Fruit fly (Drosophila melanogaster) whole organism, embryonic: ENCODE measurements around the gene gukh.

Source experiments
- Antp ChIP-seq: fragments of 200-800 bp; sonication (Bioruptor generic); optimal IDR thresholded peaks from 3 replicates; lab custom pipeline; 2016; ENCODE audit warnings: missing biosample characterization, missing genetic modification characterization
- Atf6 ChIP-seq: fragments of 200-800 bp; sonication (Bioruptor generic); IDR thresholded peaks from 2 replicates; pipeline ENCODE4 v1.3.6; 2022; ENCODE audit warnings: missing biosample characterization, missing genetic modification characterization
- CG12104 ChIP-seq: fragments of 200-800 bp; sonication (Bioruptor generic); optimal IDR thresholded peaks from 3 replicates; lab custom pipeline; 2016; ENCODE audit warnings: missing biosample characterization, missing genetic modification characterization
- CG12299 ChIP-seq: fragments of 200-800 bp; sonication (Bioruptor generic); optimal IDR thresholded peaks from 2 replicates; lab custom pipeline; 2018; ENCODE audit warnings: missing biosample characterization, mild to moderate bottlenecking, missing genetic modification characterization
- CG1233 ChIP-seq: fragments of 200-800 bp; sonication (Bioruptor generic); optimal IDR thresholded peaks from 4 replicates; lab custom pipeline; 2018; ENCODE audit warnings: missing biosample characterization, mild to moderate bottlenecking, missing genetic modification characterization
- CG13424 ChIP-seq: fragments of 200-800 bp; sonication (Bioruptor generic); optimal IDR thresholded peaks from 2 replicates; lab custom pipeline; 2019; ENCODE audit warnings: missing biosample characterization, mild to moderate bottlenecking, missing genetic modification characterization, moderate library complexity
- CG14710 ChIP-seq: fragments of 200-800 bp; sonication (Bioruptor generic); optimal IDR thresholded peaks from 3 replicates; lab custom pipeline; 2019; ENCODE audit warnings: missing biosample characterization, mild to moderate bottlenecking, missing genetic modification characterization, moderate library complexity
- CG17359 ChIP-seq: fragments of 200-800 bp; sonication (Bioruptor generic); optimal IDR thresholded peaks from 3 replicates; lab custom pipeline; 2018; ENCODE audit warnings: missing biosample characterization, mild to moderate bottlenecking, missing genetic modification characterization, moderate library complexity
- CG17385 ChIP-seq: fragments of 200-800 bp; sonication (Bioruptor generic); optimal IDR thresholded peaks from 3 replicates; lab custom pipeline; 2018; ENCODE audit warnings: missing biosample characterization, mild to moderate bottlenecking, missing genetic modification characterization
- CG17568 ChIP-seq: fragments of 200-800 bp; sonication (Bioruptor generic); optimal IDR thresholded peaks from 2 replicates; lab custom pipeline; 2018; ENCODE audit warnings: missing biosample characterization, mild to moderate bottlenecking, missing genetic modification characterization, moderate library complexity
- CG17802 ChIP-seq: fragments of 200-800 bp; sonication (Bioruptor generic); optimal IDR thresholded peaks from 2 replicates; lab custom pipeline; 2018; ENCODE audit warnings: missing biosample characterization, mild to moderate bottlenecking, missing genetic modification characterization, moderate library complexity
- CG17829 ChIP-seq: fragments of 200-800 bp; optimal IDR thresholded peaks from 2 replicates; lab custom pipeline; 2019; ENCODE audit warnings: missing biosample characterization, mild to moderate bottlenecking, missing genetic modification characterization, moderate library complexity
- CG18476 ChIP-seq: fragments of 200-800 bp; sonication (Bioruptor generic); optimal IDR thresholded peaks from 2 replicates; lab custom pipeline; 2016; ENCODE audit warnings: missing biosample characterization, mild to moderate bottlenecking, missing genetic modification characterization
- CG31365 ChIP-seq: fragments of 200-800 bp; sonication (Bioruptor generic); optimal IDR thresholded peaks from 2 replicates; lab custom pipeline; 2018; ENCODE audit warnings: missing biosample characterization, mild to moderate bottlenecking, missing genetic modification characterization
- CG31441 ChIP-seq: fragments of 200-800 bp; sonication (Bioruptor generic); IDR thresholded peaks from 2 replicates; pipeline ENCODE4 v1.3.6; 2022; ENCODE audit warnings: missing biosample characterization, missing genetic modification characterization
- CG32767 ChIP-seq: fragments of 200-800 bp; sonication (Bioruptor generic); IDR thresholded peaks from 2 replicates; pipeline ENCODE4 v1.3.6; 2022; ENCODE audit warnings: missing biosample characterization, missing genetic modification characterization
- CG4360 ChIP-seq: fragments of 200-800 bp; sonication (Bioruptor generic); IDR thresholded peaks from 2 replicates; pipeline ENCODE4 v1.3.6; 2022; ENCODE audit warnings: missing biosample characterization, missing genetic modification characterization
- CG4617 ChIP-seq: fragments of 200-800 bp; sonication (Bioruptor generic); optimal IDR thresholded peaks from 3 replicates; lab custom pipeline; 2016; ENCODE audit warnings: missing biosample characterization, missing genetic modification characterization, borderline replicate concordance
- CG7556 ChIP-seq: fragments of 200-800 bp; sonication (Bioruptor generic); optimal IDR thresholded peaks from 2 replicates; lab custom pipeline; 2017; ENCODE audit warnings: missing biosample characterization, mild to moderate bottlenecking, missing genetic modification characterization
- CG8388 ChIP-seq: fragments of 200-800 bp; sonication (Bioruptor generic); optimal IDR thresholded peaks from 2 replicates; lab custom pipeline; 2019; ENCODE audit warnings: missing biosample characterization, mild to moderate bottlenecking, missing genetic modification characterization, moderate library complexity
- CG8944 ChIP-seq: fragments of 200-800 bp; sonication (Bioruptor generic); optimal IDR thresholded peaks from 3 replicates; lab custom pipeline; 2016; ENCODE audit warnings: missing biosample characterization, missing genetic modification characterization
- CG9609 ChIP-seq: fragments of 200-800 bp; sonication (Bioruptor generic); optimal IDR thresholded peaks from 3 replicates; lab custom pipeline; 2016; ENCODE audit warnings: missing biosample characterization, missing genetic modification characterization
- CkIIα-i1 ChIP-seq: fragments of 200-800 bp; sonication (Bioruptor generic); IDR thresholded peaks from 2 replicates; pipeline ENCODE4 v1.3.6; 2022; ENCODE audit warnings: missing biosample characterization, missing genetic modification characterization
- D19A ChIP-seq: fragments of 200-800 bp; optimal IDR thresholded peaks from 3 replicates; lab custom pipeline; 2019; ENCODE audit warnings: missing biosample characterization, mild to moderate bottlenecking, missing genetic modification characterization, moderate library complexity
- Drgx ChIP-seq: fragments of 200-800 bp; sonication (Bioruptor generic); IDR thresholded peaks from 2 replicates; pipeline ENCODE4 v1.3.6; 2022; ENCODE audit warnings: missing biosample characterization, missing genetic modification characterization
- Eip74EF ChIP-seq, 2 experiments: fragments of 200-800 bp in 1 of 2; fragments of >200 bp in 1 of 2; sonication (Bioruptor generic) in 1 of 2; optimal IDR thresholded peaks; 2 replicates each; lab custom pipeline; 2017 to 2019; ENCODE audit warnings: missing biosample characterization in 2 of 2, missing genetic modification characterization in 2 of 2, mild to moderate bottlenecking in 1 of 2, moderate library complexity in 1 of 2
- Elba2 ChIP-seq: fragments of 200-800 bp; sonication (Bioruptor generic); optimal IDR thresholded peaks from 3 replicates; lab custom pipeline; 2016; ENCODE audit warnings: missing biosample characterization, missing genetic modification characterization
- Ets65A ChIP-seq: fragments of 200-800 bp; sonication (Bioruptor generic); peaks from one replicate; lab custom pipeline; 2016; ENCODE audit warnings: missing biosample characterization, missing genetic modification characterization
- Kr ChIP-seq: fragments of 200-800 bp; sonication (Bioruptor generic); optimal IDR thresholded peaks from 2 replicates; lab custom pipeline; 2017; ENCODE audit warnings: missing biosample characterization, mild to moderate bottlenecking, missing genetic modification characterization
- Max ChIP-seq: fragments of 200-800 bp; sonication (Bioruptor generic); optimal IDR thresholded peaks from 2 replicates; lab custom pipeline; 2016; ENCODE audit warnings: missing biosample characterization, mild to moderate bottlenecking, missing genetic modification characterization
- Mes4 ChIP-seq: fragments of 200-800 bp; sonication (Bioruptor generic); optimal IDR thresholded peaks from 2 replicates; lab custom pipeline; 2016; ENCODE audit warnings: missing biosample characterization, missing genetic modification characterization
- Neu2 ChIP-seq: fragments of 200-800 bp; sonication (Bioruptor generic); optimal IDR thresholded peaks from 3 replicates; lab custom pipeline; 2016; ENCODE audit warnings: missing biosample characterization, missing genetic modification characterization, borderline replicate concordance
- NfI ChIP-seq: fragments of 200-800 bp; sonication (Bioruptor generic); optimal IDR thresholded peaks from 3 replicates; lab custom pipeline; 2018; ENCODE audit warnings: missing biosample characterization, mild to moderate bottlenecking, missing genetic modification characterization, moderate library complexity
- PHDP ChIP-seq: fragments of 200-800 bp; sonication (Bioruptor generic); optimal IDR thresholded peaks from 3 replicates; lab custom pipeline; 2018; ENCODE audit warnings: missing biosample characterization, mild to moderate bottlenecking, missing genetic modification characterization, moderate library complexity
- crol ChIP-seq: fragments of 200-800 bp; sonication (Bioruptor generic); IDR thresholded peaks from 2 replicates; pipeline ENCODE4 v1.3.6; 2022; ENCODE audit warnings: missing biosample characterization, missing genetic modification characterization
- disco-r ChIP-seq: fragments of 200-800 bp; sonication (Bioruptor generic); optimal IDR thresholded peaks from 2 replicates; lab custom pipeline; 2016; ENCODE audit warnings: missing biosample characterization, missing genetic modification characterization
- ems ChIP-seq: fragments of 200-800 bp; sonication (Bioruptor generic); optimal IDR thresholded peaks from 3 replicates; lab custom pipeline; 2016; ENCODE audit warnings: missing biosample characterization, missing genetic modification characterization
- eve ChIP-seq, 2 experiments: fragments of >200 bp; optimal IDR thresholded peaks; 2 replicates each; lab custom pipeline; 2017; ENCODE audit warnings: missing biosample characterization in 2 of 2, missing genetic modification characterization in 2 of 2
- fd102C ChIP-seq: fragments of 200-800 bp; sonication (Bioruptor generic); optimal IDR thresholded peaks from 2 replicates; lab custom pipeline; 2018; ENCODE audit warnings: missing biosample characterization, mild to moderate bottlenecking, missing genetic modification characterization, moderate library complexity
- gem ChIP-seq: fragments of 200-800 bp; sonication (Bioruptor generic); optimal IDR thresholded peaks from 2 replicates; lab custom pipeline; 2019; ENCODE audit warnings: missing biosample characterization, mild to moderate bottlenecking, missing genetic modification characterization, moderate library complexity
- gfzf ChIP-seq: fragments of 200-800 bp; sonication (Bioruptor generic); optimal IDR thresholded peaks from 2 replicates; lab custom pipeline; 2016; ENCODE audit warnings: missing biosample characterization, mild to moderate bottlenecking, missing genetic modification characterization, moderate library complexity
- org-1 ChIP-seq: fragments of 200-800 bp; sonication (Bioruptor generic); optimal IDR thresholded peaks from 2 replicates; lab custom pipeline; 2017; ENCODE audit warnings: missing biosample characterization, missing genetic modification characterization
- repo ChIP-seq: fragments of 200-800 bp; sonication (Bioruptor generic); optimal IDR thresholded peaks from 2 replicates; lab custom pipeline; 2016; ENCODE audit warnings: missing biosample characterization, missing genetic modification characterization
- scrt ChIP-seq: fragments of 200-800 bp; sonication (Bioruptor generic); optimal IDR thresholded peaks from 2 replicates; lab custom pipeline; 2018; ENCODE audit warnings: missing biosample characterization, mild to moderate bottlenecking, missing genetic modification characterization, moderate library complexity
- sim ChIP-seq: fragments of 200-800 bp; sonication (Bioruptor generic); IDR thresholded peaks from 2 replicates; pipeline ENCODE4 v1.3.6; 2022; ENCODE audit warnings: missing biosample characterization, missing genetic modification characterization
- slp2 ChIP-seq: fragments of 200-800 bp; sonication (Bioruptor generic); optimal IDR thresholded peaks from 2 replicates; lab custom pipeline; 2016; ENCODE audit warnings: missing biosample characterization, missing genetic modification characterization
- sob ChIP-seq: fragments of 200-800 bp; sonication (Bioruptor generic); IDR thresholded peaks from 2 replicates; pipeline ENCODE4 v1.3.6; 2022; ENCODE audit warnings: missing biosample characterization, missing genetic modification characterization
- tll ChIP-seq, 2 experiments: fragments of 200-800 bp in 1 of 2; fragments of >200 bp in 1 of 2; sonication (Bioruptor generic) in 1 of 2; optimal IDR thresholded peaks; 2 replicates each; lab custom pipeline; 2017 to 2019; ENCODE audit warnings: missing biosample characterization in 2 of 2, missing genetic modification characterization in 2 of 2, mild to moderate bottlenecking in 1 of 2, moderate library complexity in 1 of 2
- vnd ChIP-seq: fragments of 200-800 bp; sonication (Bioruptor generic); IDR thresholded peaks from 3 replicates; pipeline ENCODE4 v1.3.6; 2022; ENCODE audit warnings: missing biosample characterization, missing genetic modification characterization; ENCODE audit not compliant: partially characterized antibody

gukh gene

dm6 chr3R:18995556-18996272, 11.9 kb downstream of the gukh start (continued):
- peak; percentile 39 for TF ChIP-seq CG4617
- peak; percentile 88 for TF ChIP-seq Drgx (GFP tag; lab: Robert Waterston, UW)
- peak; percentile 95 for TF ChIP-seq Ets65A (GFP tag; lab: Kevin White, UChicago)
- TF ChIP-seq ems (GFP tag; lab: Kevin White, UChicago): peak; percentile 50
- TF ChIP-seq sim: peak; percentile 61; the same call in 1 of the 2 replicates
- no peak for TF ChIP-seq gfzf (GFP tag; lab: Kevin White, UChicago)
- no peak for TF ChIP-seq Neu2 (GFP tag; lab: Kevin White, UChicago)
- peak; percentile 61 for TF ChIP-seq CG1233 (GFP tag; lab: Kevin White, UChicago)
- no peak for TF ChIP-seq disco-r (GFP tag; lab: Kevin White, UChicago)
- peak; percentile 42 for TF ChIP-seq scrt (GFP tag; lab: Kevin White, UChicago)
- peak; percentile 34 for TF ChIP-seq repo (GFP tag; lab: Kevin White, UChicago)
- TF ChIP-seq Atf6: peak; percentile 54; the same call in 1 of the 2 replicates
- peak; percentile 80 for TF ChIP-seq CG14710 (tag; lab: Kevin White, UChicago)
- TF ChIP-seq NfI (GFP tag; lab: Kevin White, UChicago): peak; percentile 52
- TF ChIP-seq CG8944 (GFP tag; lab: Kevin White, UChicago): peak; percentile 53
- peak; percentile 49 for TF ChIP-seq Antp
- peak in 1 of 2 experiments; percentile 91 for TF ChIP-seq eve (GFP tag; optimal IDR thresholded peaks at IDR 0.05; lab: Kevin White, UChicago)
- TF ChIP-seq CG13424 (tag; lab: Kevin White, UChicago): peak; percentile 82
- no peak for TF ChIP-seq vnd (GFP tag; lab: Robert Waterston, UW)
- peak; percentile 89 for TF ChIP-seq gem (tag; lab: Kevin White, UChicago)
- TF ChIP-seq CG17829 (tag; lab: Kevin White, UChicago): peak; percentile 86
- peak; percentile 75 for TF ChIP-seq CG17385
- TF ChIP-seq CG12299: peak; percentile 30
- TF ChIP-seq CG32767 (GFP tag; lab: Robert Waterston, UW): peak; percentile 75
- peak; percentile 67 for TF ChIP-seq sob (GFP tag; lab: Robert Waterston, UW)
- TF ChIP-seq Eip74EF (GFP tag; optimal IDR thresholded peaks at IDR 0.05; lab: Kevin White, UChicago): peak in 1 of 2 experiments; percentile 73
- TF ChIP-seq CG9609 (GFP tag; lab: Kevin White, UChicago): peak; percentile 2
- TF ChIP-seq fd102C: no peak
- peak; percentile 49 for TF ChIP-seq Mes4 (GFP tag; lab: Kevin White, UChicago)
- TF ChIP-seq PHDP (tag; lab: Kevin White, UChicago): peak; percentile 84
- no peak for TF ChIP-seq CkIIα-i1 (GFP tag; lab: Robert Waterston, UW)
- TF ChIP-seq CG7556 (GFP tag; lab: Kevin White, UChicago): peak; percentile 69
- peak; percentile 27 for TF ChIP-seq CG17568 (GFP tag; lab: Kevin White, UChicago)
- peak; percentile 29 for TF ChIP-seq CG17802 (tag; lab: Kevin White, UChicago)
- peak; percentile 90 for TF ChIP-seq CG17359
- no peak for TF ChIP-seq CG31365
- peak; percentile 90 for TF ChIP-seq CG31441 (GFP tag; lab: Robert Waterston, UW)
- TF ChIP-seq slp2 (GFP tag; lab: Kevin White, UChicago): peak; percentile 59
- TF ChIP-seq Elba2: no peak
- peak; percentile 72 for TF ChIP-seq CG18476 (GFP tag; lab: Kevin White, UChicago)
- TF ChIP-seq CG4360 (GFP tag; lab: Robert Waterston, UW): peak; percentile 13; the same call in 1 of the 2 replicates
- peak; percentile 77 for TF ChIP-seq D19A (tag; lab: Kevin White, UChicago)
- TF ChIP-seq CG12104 (GFP tag; lab: Kevin White, UChicago): peak; percentile 16
- peak; percentile 85 for TF ChIP-seq CG8388 (GFP tag; lab: Kevin White, UChicago)
- TF ChIP-seq org-1 (GFP tag; lab: Kevin White, UChicago): peak; percentile 50
- no peak for TF ChIP-seq tll (GFP tag; optimal IDR thresholded peaks at IDR 0.05; lab: Kevin White, UChicago)
- TF ChIP-seq Max: peak; percentile 73
- TF ChIP-seq crol: no peak
- no peak for TF ChIP-seq Kr
